Worm (Caenorhabditis elegans): Measurements from ENCODE around the gene R155.5.

DNA sequence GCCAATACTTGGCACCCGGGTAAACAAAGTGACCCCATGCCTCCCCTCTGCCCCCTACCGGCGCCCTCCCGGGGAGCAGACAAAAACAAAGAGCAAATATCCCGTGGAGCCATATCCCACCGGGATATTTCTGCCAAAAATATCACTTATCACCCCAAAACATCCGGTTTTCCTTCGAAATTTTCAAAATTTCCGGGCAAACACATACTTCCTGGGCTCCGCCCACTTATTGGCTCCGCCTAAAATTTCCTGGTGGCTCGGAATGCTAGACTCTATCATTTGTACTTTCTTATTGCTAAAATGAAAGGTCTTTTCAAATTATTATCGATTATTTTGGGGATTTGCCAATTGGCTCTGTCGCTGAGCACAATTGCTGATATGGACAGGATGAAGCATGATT, 35.4 kb upstream of the R155.5 start, which contains the start of gene Y39A3B.1:
- no peak for TF ChIP-seq tab-1 (GFP tag; IDR thresholded peaks at IDR 0.05)
- TF ChIP-seq flt-1 (GFP tag; IDR thresholded peaks at IDR 0.05) = no peak
- TF ChIP-seq ref-1 (GFP tag; conservative IDR thresholded peaks at IDR 0.05) = no peak
- TF ChIP-seq ztf-29 (GFP tag; IDR thresholded peaks at IDR 0.05) = no peak
